Worm (Caenorhabditis elegans) whole organism, late embryonic: ENCODE results near the gene nep-22.

ENCODE experiments used
- T23F11.4 ChIP-seq: fragments of 200-800 bp; sonication (Bioruptor generic); optimal IDR thresholded peaks from 2 replicates; lab custom pipeline; 2018; ENCODE audit warnings: mild to moderate bottlenecking, missing genetic modification characterization, missing compliant biosample characterization
- ceh-14 ChIP-seq: sonication (generic microtip); optimal IDR thresholded peaks from 2 replicates; lab custom pipeline; 2016; ENCODE audit warnings: missing genotype, missing genetic modification characterization, missing compliant biosample characterization
- ceh-18 ChIP-seq: sonication (generic microtip); optimal IDR thresholded peaks from 2 replicates; lab custom pipeline; 2016; ENCODE audit warnings: missing genetic modification characterization, missing compliant biosample characterization
- ceh-19 ChIP-seq: fragments of 200-800 bp; sonication (Bioruptor generic); optimal IDR thresholded peaks from 2 replicates; lab custom pipeline; 2018; ENCODE audit warnings: mild to moderate bottlenecking, missing genetic modification characterization, missing compliant biosample characterization
- ceh-2 ChIP-seq: sonication (generic microtip); optimal IDR thresholded peaks from 2 replicates; lab custom pipeline; 2016; ENCODE audit warnings: missing genotype, missing genetic modification characterization, missing compliant biosample characterization
- ceh-22 ChIP-seq: sonication (generic microtip); optimal IDR thresholded peaks from 2 replicates; lab custom pipeline; 2017; ENCODE audit warnings: missing biosample characterization, missing genetic modification characterization
- ceh-31 ChIP-seq: sonication (generic microtip); optimal IDR thresholded peaks from 2 replicates; lab custom pipeline; 2016; ENCODE audit warnings: missing genetic modification characterization, missing compliant biosample characterization
- ceh-34 ChIP-seq: sonication (generic microtip); optimal IDR thresholded peaks from 2 replicates; lab custom pipeline; 2016; ENCODE audit warnings: mild to moderate bottlenecking, missing genetic modification characterization, missing compliant biosample characterization
- ceh-45 ChIP-seq: fragments of 200-800 bp; sonication (Bioruptor generic); IDR thresholded peaks from 2 replicates; pipeline ENCODE4 v1.3.6; 2022; ENCODE audit warnings: missing genetic modification reagents, missing genetic modification characterization, missing compliant biosample characterization
- ceh-48 ChIP-seq: sonication (generic microtip); optimal IDR thresholded peaks from 2 replicates; lab custom pipeline; 2016; ENCODE audit warnings: missing genetic modification characterization, inconsistent platforms, missing compliant biosample characterization
- dve-1 ChIP-seq: sonication (generic microtip); optimal IDR thresholded peaks from 2 replicates; lab custom pipeline; 2017; ENCODE audit warnings: antibody characterized with exemption, mild to moderate bottlenecking, missing genetic modification characterization, missing compliant biosample characterization
- elt-2 ChIP-seq: sonication (generic microtip); optimal IDR thresholded peaks from 2 replicates; lab custom pipeline; 2016; ENCODE audit warnings: missing genetic modification reagents, missing genetic modification characterization, missing compliant biosample characterization
- ets-4 ChIP-seq: sonication (generic microtip); optimal IDR thresholded peaks from 2 replicates; lab custom pipeline; 2016; ENCODE audit warnings: missing genetic modification characterization, missing compliant biosample characterization
- fkh-6 ChIP-seq: sonication (generic microtip); optimal IDR thresholded peaks from 2 replicates; lab custom pipeline; 2016; ENCODE audit warnings: missing genetic modification characterization, missing compliant biosample characterization
- hlh-15 ChIP-seq: sonication (generic microtip); optimal IDR thresholded peaks from 2 replicates; lab custom pipeline; 2016; ENCODE audit warnings: missing genetic modification characterization, missing compliant biosample characterization
- hlh-30 ChIP-seq: sonication (generic microtip); optimal IDR thresholded peaks from 2 replicates; lab custom pipeline; 2017; ENCODE audit warnings: antibody characterized with exemption, missing genetic modification characterization, missing compliant biosample characterization; ENCODE audit not compliant: insufficient read depth
- hlh-8 ChIP-seq: sonication (generic microtip); optimal IDR thresholded peaks from 2 replicates; lab custom pipeline; 2016; ENCODE audit warnings: missing genotype, missing genetic modification characterization, missing compliant biosample characterization
- lim-6 ChIP-seq: sonication (generic microtip); optimal IDR thresholded peaks from 2 replicates; lab custom pipeline; 2016; ENCODE audit warnings: missing genetic modification characterization, missing compliant biosample characterization
- nfya-1 ChIP-seq: sonication (generic microtip); optimal IDR thresholded peaks from 2 replicates; lab custom pipeline; 2017; ENCODE audit warnings: missing genetic modification characterization, mild to moderate bottlenecking, missing compliant biosample characterization, antibody characterized with exemption, moderate library complexity
- nhr-232 ChIP-seq: sonication (generic microtip); optimal IDR thresholded peaks from 2 replicates; lab custom pipeline; 2016; ENCODE audit warnings: missing genetic modification characterization, missing compliant biosample characterization
- pag-3 ChIP-seq: sonication (generic microtip); optimal IDR thresholded peaks from 2 replicates; lab custom pipeline; 2016; ENCODE audit warnings: missing compliant biosample characterization, missing genetic modification characterization, borderline replicate concordance
- pat-9 ChIP-seq: fragments of 200-800 bp; sonication (Bioruptor generic); optimal IDR thresholded peaks from 2 replicates; lab custom pipeline; 2018; ENCODE audit warnings: mild to moderate bottlenecking, missing genetic modification characterization, moderate library complexity, missing compliant biosample characterization
- pax-1 ChIP-seq: fragments of 150-350 bp; optimal IDR thresholded peaks from 2 replicates; lab custom pipeline; 2014; ENCODE audit warnings: missing biosample characterization, missing genetic modification characterization
- pha-2 ChIP-seq: sonication (generic microtip); optimal IDR thresholded peaks from 2 replicates; lab custom pipeline; 2017; ENCODE audit warnings: mild to moderate bottlenecking, missing genetic modification characterization, missing compliant biosample characterization
- pha-4 ChIP-seq: fragments of 150-350 bp; optimal IDR thresholded peaks from 2 replicates; lab custom pipeline; 2018; ENCODE audit warnings: missing biosample characterization, missing genetic modification reagents, missing genetic modification characterization
- pqm-1 ChIP-seq: sonication (generic microtip); optimal IDR thresholded peaks from 2 replicates; lab custom pipeline; 2016; ENCODE audit warnings: missing genetic modification characterization, missing compliant biosample characterization
- pros-1 ChIP-seq: fragments of 150-350 bp; optimal IDR thresholded peaks from 2 replicates; lab custom pipeline; 2014; ENCODE audit warnings: missing biosample characterization, missing genetic modification reagents, missing genetic modification characterization
- rnt-1 ChIP-seq: sonication (generic microtip); optimal IDR thresholded peaks from 2 replicates; lab custom pipeline; 2016; ENCODE audit warnings: missing genetic modification characterization, missing compliant biosample characterization
- sox-4 ChIP-seq: sonication (generic microtip); optimal IDR thresholded peaks from 2 replicates; lab custom pipeline; 2017; ENCODE audit warnings: mild to moderate bottlenecking, missing genetic modification characterization, inconsistent platforms, missing compliant biosample characterization
- ttx-3 ChIP-seq: sonication (generic microtip); optimal IDR thresholded peaks from 2 replicates; lab custom pipeline; 2016; ENCODE audit warnings: missing genetic modification reagents, missing genetic modification characterization, missing compliant biosample characterization
- unc-3 ChIP-seq, 2 experiments: fragments of 200-800 bp in 1 of 2; sonication (Bioruptor generic) in 1 of 2; sonication (generic microtip) in 1 of 2; conservative IDR thresholded peaks in 1 of 2; optimal IDR thresholded peaks in 1 of 2; 2 replicates each; pipeline versions ENCODE4 v1.3.6 to Lab custom; 2016 to 2022; ENCODE audit warnings: missing compliant biosample characterization in 2 of 2, missing genetic modification characterization in 2 of 2, missing genetic modification reagents in 1 of 2
- unc-42 ChIP-seq: sonication (generic microtip); optimal IDR thresholded peaks from 2 replicates; lab custom pipeline; 2016; ENCODE audit warnings: missing genotype, missing genetic modification characterization, missing compliant biosample characterization
- ztf-16 ChIP-seq: sonication (generic microtip); optimal IDR thresholded peaks from 2 replicates; lab custom pipeline; 2017; ENCODE audit warnings: missing genetic modification characterization, missing compliant biosample characterization

The nep-22 gene

DNA sequence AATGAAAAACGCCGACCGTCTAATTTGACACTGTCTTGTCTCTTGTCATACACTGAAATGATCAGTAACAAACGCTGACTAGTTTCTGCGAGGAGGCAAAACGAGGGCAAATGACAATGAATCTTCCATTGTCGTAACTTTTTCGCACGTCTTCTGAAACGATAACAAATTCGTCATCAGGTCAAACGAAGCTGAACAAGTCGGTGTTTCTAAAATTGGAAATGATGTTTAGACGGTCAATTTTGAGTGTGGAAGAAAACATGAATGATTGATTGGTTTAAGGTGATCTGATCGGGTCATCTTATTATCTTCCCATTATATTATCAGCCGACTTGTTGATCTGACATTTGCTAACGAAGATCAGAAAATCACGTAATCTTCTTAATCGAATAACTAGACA lies 19.1 kb downstream of the nep-22 start:
- TF ChIP-seq ceh-14 (tag; lab: Kevin White, UChicago) (no peak), lim-6 (tag; lab: Kevin White, UChicago) (no peak), rnt-1 (tag; lab: Kevin White, UChicago) (no peak), ceh-19 (no peak), ets-4 (no peak), pag-3 (tag; lab: Kevin White, UChicago) (no peak), dve-1 (tag; lab: Kevin White, UChicago) (no peak), hlh-15 (tag; lab: Kevin White, UChicago) (no peak), pros-1 (no peak), hlh-30 (tag; lab: Kevin White, UChicago) (no peak), elt-2 (tag; lab: Kevin White, UChicago) (no peak), pha-4 (no peak), ttx-3 (tag; lab: Kevin White, UChicago) (no peak), ceh-48 (tag; lab: Kevin White, UChicago) (no peak), pat-9 (no peak), fkh-6 (no peak)
- TF ChIP-seq, all 69 proteins: peak for 0

DNA sequence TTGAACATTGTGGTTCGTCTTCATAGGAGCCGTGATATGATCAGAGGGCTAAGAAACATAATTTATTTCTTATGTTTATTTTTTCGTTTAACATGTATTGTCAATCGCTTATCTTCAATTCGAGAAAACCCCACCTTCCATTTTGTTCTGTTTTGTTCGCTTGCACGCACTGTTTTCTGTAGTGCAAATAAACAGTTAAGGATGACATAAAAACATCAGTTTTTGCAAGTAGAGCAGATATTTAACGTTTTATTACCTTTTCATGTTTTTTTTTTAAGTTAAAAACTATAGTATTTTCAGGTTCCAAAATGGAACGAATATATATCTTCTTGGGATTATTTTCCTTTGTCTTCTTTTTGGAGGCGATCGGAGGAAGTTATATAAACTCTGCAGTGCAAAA lies 23.0 kb downstream of the nep-22 start, which contains the start of gene F47E1.2:
Gene F47E1.2, plus strand, starts transcription at position 301 of the 400 bp plus-strand sequence.
- TF ChIP-seq nfya-1 (tag; lab: Kevin White, UChicago), result no peak
- no peak for TF ChIP-seq fkh-6

ce11 chrX:9062523-9062922 lies 28.2 kb downstream of the nep-22 start, which contains the start of gene F47E1.4:
TSS of gene F47E1.4 (plus strand) at chrX:9062823.
- TF ChIP-seq unc-3 (GFP tag; conservative IDR thresholded peaks at IDR 0.05; lab: Robert Waterston, UW), result no peak
- no peak for TF ChIP-seq unc-3 (tag; optimal IDR thresholded peaks at IDR 0.05; lab: Kevin White, UChicago)
- TF ChIP-seq ceh-34 (tag; lab: Kevin White, UChicago), result no peak
- no peak for TF ChIP-seq pqm-1 (tag; lab: Kevin White, UChicago)
- TF ChIP-seq, all 69 proteins: peak for 0

ce11 chrX:9063439-9063838 lies 29.1 kb downstream of the nep-22 start:
- TF ChIP-seq ceh-45 (GFP tag; lab: Robert Waterston, UW), result no peak
- no peak for TF ChIP-seq nhr-232 (tag; lab: Kevin White, UChicago)
- TF ChIP-seq hlh-15 (tag; lab: Kevin White, UChicago), result no peak
- no peak for TF ChIP-seq ceh-31 (tag; lab: Kevin White, UChicago)
- no peak for TF ChIP-seq pha-2 (tag; lab: Kevin White, UChicago)
- no peak for TF ChIP-seq ceh-2 (tag; lab: Kevin White, UChicago)
- no peak for TF ChIP-seq hlh-8
- no peak for TF ChIP-seq sox-4 (tag; lab: Kevin White, UChicago)
- no peak for TF ChIP-seq unc-3 (GFP tag; conservative IDR thresholded peaks at IDR 0.05; lab: Robert Waterston, UW)
- no peak for TF ChIP-seq unc-3 (tag; optimal IDR thresholded peaks at IDR 0.05; lab: Kevin White, UChicago)
- TF ChIP-seq ztf-16, result no peak
- no peak for TF ChIP-seq pag-3 (tag; lab: Kevin White, UChicago)
- no peak for TF ChIP-seq ceh-22
- TF ChIP-seq nfya-1 (tag; lab: Kevin White, UChicago), result no peak
- no peak for TF ChIP-seq ceh-48 (tag; lab: Kevin White, UChicago)
- TF ChIP-seq pax-1 (tag; lab: Kevin White, UChicago), result no peak
- TF ChIP-seq T23F11.4 (GFP tag; lab: Kevin White, UChicago), result no peak
- TF ChIP-seq unc-42 (tag; lab: Kevin White, UChicago), result no peak
- TF ChIP-seq ceh-18 (tag; lab: Kevin White, UChicago), result no peak
- TF ChIP-seq rnt-1 (tag; lab: Kevin White, UChicago), result no peak
- no peak for TF ChIP-seq lim-6 (tag; lab: Kevin White, UChicago)
